Fruit fly (Drosophila melanogaster): Measurements from ENCODE around the gene CG43208.

dm6 chr3R:13319873-13320272 lies 16.6 kb downstream of the CG43208 start:
- TF ChIP-seq brk (GFP tag; optimal IDR thresholded peaks at IDR 0.05) (no peak), dmrt93B (GFP tag; optimal IDR thresholded peaks at IDR 0.05) (no peak), Hnf4 (GFP tag; optimal IDR thresholded peaks at IDR 0.05) (no peak), Myc (optimal IDR thresholded peaks at IDR 0.05) (no peak), GATAd (GFP tag; optimal IDR thresholded peaks at IDR 0.05) (no peak), CG32264 (GFP tag; optimal IDR thresholded peaks at IDR 0.05) (no peak), rgr (GFP tag; optimal IDR thresholded peaks at IDR 0.05) (peak; percentile 35), pan (optimal IDR thresholded peaks at IDR 0.05) (no peak), Jra (GFP tag; optimal IDR thresholded peaks at IDR 0.05) (no peak), jim (GFP tag; optimal IDR thresholded peaks at IDR 0.05) (no peak), usp (GFP tag; optimal IDR thresholded peaks at IDR 0.05) (no peak), Mio (GFP tag; optimal IDR thresholded peaks at IDR 0.05) (no peak), dsf (GFP tag; optimal IDR thresholded peaks at IDR 0.05; ENCODE audit: borderline replicate concordance) (no peak), fru (GFP tag; optimal IDR thresholded peaks at IDR 0.05) (no peak)

All from whole organism, wandering third instar larva.